Worm (Caenorhabditis elegans): ENCODE data around the gene Y48A6B.8.

ce11 chrIII:11040606-11041005 is 11.4 kb upstream of the Y48A6B.8 start:
- no peak for TF ChIP-seq snpc-4 (tag; optimal IDR thresholded peaks at IDR 0.05)
- TF ChIP-seq aly-2 (tag; optimal IDR thresholded peaks at IDR 0.05): no peak
- no peak for TF ChIP-seq C34F6.9 (tag; optimal IDR thresholded peaks at IDR 0.05)
- no peak for TF ChIP-seq nhr-237 (tag; optimal IDR thresholded peaks at IDR 0.05)
- TF ChIP-seq mdl-1 (tag; optimal IDR thresholded peaks at IDR 0.05): no peak

Measured in whole organism, L2 larva.